Worm (Caenorhabditis elegans): ENCODE results near the gene exos-9.
A peak's percentile ranks its signal among the peaks of the same experiment; 100 is the strongest.

Gene exos-9

DNA sequence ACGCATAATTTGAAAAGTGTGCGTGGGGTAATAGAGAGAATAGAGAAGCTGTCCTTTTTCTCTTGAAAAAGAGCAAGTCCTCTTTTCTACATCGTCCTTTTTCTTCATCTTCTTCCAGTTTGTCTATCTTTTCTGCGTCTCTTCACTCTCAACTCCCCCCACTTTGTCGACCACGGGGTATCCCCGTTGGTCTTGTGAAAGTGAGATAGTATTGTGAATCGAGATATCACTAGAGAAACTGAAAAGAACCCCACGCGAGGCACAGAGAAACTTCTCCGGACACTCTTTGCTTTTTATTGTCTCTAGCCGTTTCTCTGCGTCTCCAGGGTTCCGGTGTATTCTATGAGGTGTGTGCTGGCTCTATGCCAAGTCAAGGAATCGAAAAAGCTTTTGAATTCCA, 42.2 kb downstream of the exos-9 start (continued):
- TF ChIP-seq snpc-4 (GFP tag; optimal IDR thresholded peaks at IDR 0.05) (peak; percentile 52), snpc-4 (tag; optimal IDR thresholded peaks at IDR 0.05) (peak; percentile 28 to 74 (median 59)), pha-4 (tag; optimal IDR thresholded peaks at IDR 0.05) (peak; percentile 38), F55B11.4 (tag; optimal IDR thresholded peaks at IDR 0.05; ENCODE audit: borderline replicate concordance, insufficient read depth) (no peak), dpff-1 (tag; optimal IDR thresholded peaks at IDR 0.05) (no peak), bed-2 (GFP tag; IDR thresholded peaks at IDR 0.05) (no peak), ceh-40 (GFP tag; IDR thresholded peaks at IDR 0.05) (no peak), nhr-80 (tag; optimal IDR thresholded peaks at IDR 0.05) (peak; percentile 77), snpc-1.1 (tag; optimal IDR thresholded peaks at IDR 0.05; ENCODE audit: insufficient read depth) (no peak), sea-2 (GFP tag; IDR thresholded peaks at IDR 0.05) (no peak), madf-8 (GFP tag; conservative IDR thresholded peaks at IDR 0.05) (no peak), lin-35 (GFP tag; optimal IDR thresholded peaks at IDR 0.05) (peak in 1 of 3 experiments; percentile 75), nfya-2 (GFP tag; IDR thresholded peaks at IDR 0.05) (no peak), zfh-2 (GFP tag; conservative IDR thresholded peaks at IDR 0.05) (peak; percentile 81), nhr-27 (tag; optimal IDR thresholded peaks at IDR 0.05) (no peak), aptf-3 (GFP tag; IDR thresholded peaks at IDR 0.05) (no peak), F37B4.10 (GFP tag; IDR thresholded peaks at IDR 0.05) (no peak), D2030.7 (GFP tag; IDR thresholded peaks at IDR 0.05) (no peak), ceh-91 (GFP tag; IDR thresholded peaks at IDR 0.05) (no peak), lsl-1 (GFP tag; optimal IDR thresholded peaks at IDR 0.05) (peak; percentile 3), repo-1 (tag; optimal IDR thresholded peaks at IDR 0.05) (peak; percentile 55), sdz-38 (tag; optimal IDR thresholded peaks at IDR 0.05) (no peak), hsf-1 (GFP tag; IDR thresholded peaks at IDR 0.05) (peak; percentile 85), ama-1 (optimal IDR thresholded peaks at IDR 0.05) (peak; percentile 3), ama-1 (GFP tag; optimal IDR thresholded peaks at IDR 0.05) (no peak), attf-6 (GFP tag; IDR thresholded peaks at IDR 0.05) (no peak), T26A5.8 (tag; optimal IDR thresholded peaks at IDR 0.05) (no peak), K11D2.4 (GFP tag; IDR thresholded peaks at IDR 0.05) (peak; percentile 88), zim-3 (tag; optimal IDR thresholded peaks at IDR 0.05) (no peak), F33H1.4 (GFP tag; IDR thresholded peaks at IDR 0.05) (peak; percentile 25; the same call in 1 of the 2 replicates), bed-1 (GFP tag; IDR thresholded peaks at IDR 0.05) (no peak), hlh-12 (tag; optimal IDR thresholded peaks at IDR 0.05) (no peak), egrh-3 (GFP tag; IDR thresholded peaks at IDR 0.05) (peak; percentile 60; the same call in 1 of the 2 replicates), ceh-79 (tag; optimal IDR thresholded peaks at IDR 0.05) (no peak), madf-6 (GFP tag; IDR thresholded peaks at IDR 0.05) (0 out of 2 replicates have a peak, but pooled peaks have one; percentile 18), dpl-1 (GFP tag; optimal IDR thresholded peaks at IDR 0.05) (no peak), ztf-6 (GFP tag; IDR thresholded peaks at IDR 0.05) (no peak), let-526 (GFP tag; IDR thresholded peaks at IDR 0.05) (peak; percentile 12; the same call in 1 of the 2 replicates), C17E4.6 (GFP tag; IDR thresholded peaks at IDR 0.05) (0 out of 2 replicates have a peak, but pooled peaks have one; percentile 19), nfyb-1 (GFP tag; IDR thresholded peaks at IDR 0.05) (peak; percentile 90), lin-26 (GFP tag; IDR thresholded peaks at IDR 0.05) (0 out of 2 replicates have a peak, but pooled peaks have one; percentile 43), lin-40 (tag; optimal IDR thresholded peaks at IDR 0.05) (peak; percentile 89), F39B2.1 (GFP tag; IDR thresholded peaks at IDR 0.05) (0 out of 2 replicates have a peak, but pooled peaks have one; percentile 43), Y53G8AR.9 (GFP tag; conservative IDR thresholded peaks at IDR 0.05) (peak; percentile 59), somi-1 (GFP tag; optimal IDR thresholded peaks at IDR 0.05) (peak; percentile 80), rec-8 (tag; optimal IDR thresholded peaks at IDR 0.05) (no peak), hrde-1 (tag; optimal IDR thresholded peaks at IDR 0.05; ENCODE audit: borderline replicate concordance) (no peak), attf-5 (GFP tag; optimal IDR thresholded peaks at IDR 0.05) (peak; percentile 80), efl-1 (GFP tag; optimal IDR thresholded peaks at IDR 0.05) (no peak)
